Worm (Caenorhabditis elegans): ENCODE results near the gene egal-1.

ce11 chrIV:5796694-5797093 lies 27.9 kb upstream of the egal-1 start, which contains the start of gene C31H1.5:
- TF ChIP-seq ama-1 (optimal IDR thresholded peaks at IDR 0.05), result no peak
- no peak for TF ChIP-seq ets-7 (tag; optimal IDR thresholded peaks at IDR 0.05)
- no peak for TF ChIP-seq aly-1 (tag; optimal IDR thresholded peaks at IDR 0.05)
- TF ChIP-seq sea-1 (GFP tag; conservative IDR thresholded peaks at IDR 0.05), result no peak
- no peak for TF ChIP-seq hmg-4 (GFP tag; optimal IDR thresholded peaks at IDR 0.05)
- no peak for TF ChIP-seq tbx-11 (GFP tag; IDR thresholded peaks at IDR 0.05)
